Worm (Caenorhabditis elegans) whole organism, L2 larva: ENCODE results near the gene vit-5.

Experiments
- C34F6.9 ChIP-seq: fragments of 150-350 bp; optimal IDR thresholded peaks from 2 replicates; lab custom pipeline; 2014; ENCODE audit warnings: missing biosample characterization, missing genetic modification characterization
- F13H6.1 ChIP-seq: sonication (generic microtip); optimal IDR thresholded peaks from 2 replicates; lab custom pipeline; 2016; ENCODE audit warnings: missing genetic modification characterization, missing compliant biosample characterization
- R02D3.7 ChIP-seq: fragments of 150-350 bp; optimal IDR thresholded peaks from 2 replicates; lab custom pipeline; 2014; ENCODE audit warnings: missing biosample characterization, missing genetic modification characterization
- Y55F3AM.14 ChIP-seq: fragments of 200-800 bp; sonication (Bioruptor generic); optimal IDR thresholded peaks from 2 replicates; lab custom pipeline; 2018; ENCODE audit warnings: mild to moderate bottlenecking, missing genetic modification characterization, missing compliant biosample characterization
- ZK546.5 ChIP-seq: sonication (generic microtip); optimal IDR thresholded peaks from 2 replicates; lab custom pipeline; 2017; ENCODE audit warnings: missing biosample characterization, missing genetic modification characterization
- alr-1 ChIP-seq: fragments of 150-350 bp; optimal IDR thresholded peaks from 2 replicates; lab custom pipeline; 2014; ENCODE audit warnings: missing biosample characterization, missing genetic modification characterization
- aly-2 ChIP-seq: fragments of 150-350 bp; optimal IDR thresholded peaks from 2 replicates; lab custom pipeline; 2014; ENCODE audit warnings: missing biosample characterization, missing genetic modification characterization
- blmp-1 ChIP-seq: sonication (generic microtip); optimal IDR thresholded peaks from 2 replicates; lab custom pipeline; 2017; ENCODE audit warnings: missing genetic modification characterization, mild to moderate bottlenecking, missing compliant biosample characterization, antibody characterized with exemption, moderate library complexity; ENCODE audit not compliant: insufficient read depth
- ceh-16 ChIP-seq: fragments of 150-350 bp; optimal IDR thresholded peaks from 2 replicates; lab custom pipeline; 2014; ENCODE audit warnings: missing biosample characterization, missing genetic modification characterization
- ceh-82 ChIP-seq: fragments of 150-350 bp; optimal IDR thresholded peaks from 2 replicates; lab custom pipeline; 2014; ENCODE audit warnings: missing biosample characterization, missing genetic modification characterization
- dmd-4 ChIP-seq: sonication (generic microtip); optimal IDR thresholded peaks from 2 replicates; lab custom pipeline; 2017; ENCODE audit warnings: missing biosample characterization, missing genetic modification characterization
- egl-27 ChIP-seq: sonication (generic microtip); optimal IDR thresholded peaks from 3 replicates; lab custom pipeline; 2017; ENCODE audit warnings: missing biosample characterization, missing genetic modification reagents, missing genetic modification characterization
- elt-1 ChIP-seq: fragments of 150-350 bp; optimal IDR thresholded peaks from 2 replicates; lab custom pipeline; 2014; ENCODE audit warnings: missing biosample characterization, missing genetic modification characterization
- elt-3 ChIP-seq: sonication (generic microtip); optimal IDR thresholded peaks from 2 replicates; lab custom pipeline; 2017; ENCODE audit warnings: missing biosample characterization, missing genetic modification characterization
- fos-1 ChIP-seq: fragments of 150-350 bp; optimal IDR thresholded peaks from 2 replicates; lab custom pipeline; 2014; ENCODE audit warnings: missing biosample characterization, missing genetic modification characterization
- gmeb-1 ChIP-seq: fragments of 150-350 bp; optimal IDR thresholded peaks from 2 replicates; lab custom pipeline; 2014; ENCODE audit warnings: missing biosample characterization, missing genetic modification characterization
- lin-13 ChIP-seq: fragments of 150-350 bp; optimal IDR thresholded peaks from 2 replicates; lab custom pipeline; 2014; ENCODE audit warnings: missing biosample characterization, missing genetic modification reagents, missing genetic modification characterization
- lsy-2 ChIP-seq, 2 experiments: fragments of 150-350 bp in 1 of 2; sonication (generic microtip) in 1 of 2; optimal IDR thresholded peaks; 2 replicates each; lab custom pipeline; 2014 to 2017; ENCODE audit warnings: missing biosample characterization in 2 of 2, missing genetic modification characterization in 2 of 2
- mdl-1 ChIP-seq, 2 experiments: fragments of 150-350 bp in 1 of 2; sonication (generic microtip) in 1 of 2; optimal IDR thresholded peaks; 2 replicates each; lab custom pipeline; 2017; ENCODE audit warnings: missing biosample characterization in 2 of 2, missing genetic modification characterization in 2 of 2
- nhr-10 ChIP-seq: sonication (generic microtip); optimal IDR thresholded peaks from 2 replicates; lab custom pipeline; 2017; ENCODE audit warnings: missing biosample characterization, missing genetic modification characterization
- nhr-11 ChIP-seq: fragments of 150-350 bp; optimal IDR thresholded peaks from 2 replicates; lab custom pipeline; 2014; ENCODE audit warnings: missing biosample characterization, missing genetic modification characterization
- nhr-129 ChIP-seq: fragments of 150-350 bp; optimal IDR thresholded peaks from 2 replicates; lab custom pipeline; 2014; ENCODE audit warnings: missing biosample characterization, missing genetic modification characterization
- nhr-21 ChIP-seq: fragments of 150-350 bp; optimal IDR thresholded peaks from 2 replicates; lab custom pipeline; 2014; ENCODE audit warnings: missing biosample characterization, missing genetic modification characterization
- nhr-237 ChIP-seq: fragments of 150-350 bp; optimal IDR thresholded peaks from 2 replicates; lab custom pipeline; 2014; ENCODE audit warnings: missing biosample characterization, missing genetic modification characterization
- nhr-25 ChIP-seq: fragments of 150-350 bp; sonication (generic microtip); optimal IDR thresholded peaks from 3 replicates; lab custom pipeline; 2014; ENCODE audit warnings: missing biosample characterization, missing genetic modification characterization
- nhr-6 ChIP-seq: fragments of 150-350 bp; optimal IDR thresholded peaks from 2 replicates; lab custom pipeline; 2014; ENCODE audit warnings: missing biosample characterization, missing genetic modification characterization
- sem-4 ChIP-seq: fragments of 150-350 bp; optimal IDR thresholded peaks from 2 replicates; lab custom pipeline; 2014; ENCODE audit warnings: missing biosample characterization, missing genetic modification reagents, missing genetic modification characterization
- skn-1 ChIP-seq: sonication (generic microtip); optimal IDR thresholded peaks from 2 replicates; lab custom pipeline; 2017; ENCODE audit warnings: missing biosample characterization, missing genetic modification characterization
- snpc-4 ChIP-seq: fragments of 150-350 bp; optimal IDR thresholded peaks from 2 replicates; lab custom pipeline; 2014; ENCODE audit warnings: missing biosample characterization, missing genetic modification characterization
- unc-55 ChIP-seq: fragments of 150-350 bp; sonication (generic microtip); optimal IDR thresholded peaks from 3 replicates; lab custom pipeline; 2014; ENCODE audit warnings: missing biosample characterization, missing genetic modification reagents, missing genetic modification characterization
- ztf-1 ChIP-seq: fragments of 200-800 bp; sonication (Bioruptor generic); conservative IDR thresholded peaks from 2 replicates; pipeline ENCODE4 v1.3.6; 2022; ENCODE audit warnings: missing genetic modification characterization, missing compliant biosample characterization
- ztf-11 ChIP-seq: sonication (generic microtip); optimal IDR thresholded peaks from 2 replicates; lab custom pipeline; 2017; ENCODE audit warnings: missing biosample characterization, missing genetic modification characterization
- ztf-4 ChIP-seq: fragments of 150-350 bp; optimal IDR thresholded peaks from 2 replicates; lab custom pipeline; 2014; ENCODE audit warnings: missing biosample characterization, missing genetic modification characterization

The vit-5 gene

DNA sequence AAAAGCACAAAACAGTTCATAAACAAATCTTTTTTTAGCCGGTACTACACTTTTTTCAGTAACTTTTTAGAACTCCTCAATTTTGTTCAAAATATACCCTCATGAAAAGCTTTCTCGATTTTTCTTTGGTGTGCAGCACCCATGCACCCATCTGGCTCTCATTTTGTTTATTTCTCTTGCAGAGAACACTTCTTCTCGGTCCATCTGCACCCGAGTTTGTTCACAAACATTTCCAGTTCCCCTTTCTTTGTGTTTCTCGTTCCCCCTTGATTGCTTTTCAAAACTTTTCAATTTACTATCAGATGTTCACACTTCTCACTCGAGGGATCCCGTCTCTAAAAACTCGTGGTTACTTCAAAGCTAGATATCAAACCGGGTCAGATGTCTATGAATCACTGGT, 9.7 kb upstream of the vit-5 start, which contains the start of gene slcf-2:
slcf-2 (plus strand) TSS at position 301 of the 400 bp plus-strand sequence.
- TF ChIP-seq C34F6.9 (tag; lab: Kevin White, UChicago), result no peak
- TF ChIP-seq ceh-82 (tag; lab: Kevin White, UChicago), result no peak
- no peak for TF ChIP-seq aly-2 (tag; lab: Kevin White, UChicago)
- no peak for TF ChIP-seq dmd-4 (tag; lab: Kevin White, UChicago)
- TF ChIP-seq egl-27 (tag; lab: Kevin White, UChicago), result no peak

DNA sequence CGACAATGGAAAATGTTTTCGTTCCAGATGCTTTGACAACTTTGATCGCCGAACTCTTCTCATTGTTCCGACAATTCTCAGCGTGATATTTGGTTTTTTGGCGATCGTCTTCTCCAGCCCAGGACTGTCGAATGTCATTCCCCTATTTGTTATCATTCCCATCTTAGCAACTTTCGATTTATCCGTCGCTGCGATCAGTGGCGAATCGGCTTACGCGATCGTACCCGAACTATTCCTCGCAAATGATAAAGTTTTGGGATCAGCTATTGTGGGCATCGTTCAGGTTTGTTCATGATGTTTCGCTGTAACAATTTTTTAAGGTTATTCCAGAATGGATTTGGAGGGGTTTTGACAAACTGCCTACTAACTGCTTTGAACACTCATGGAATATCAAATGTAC, 6.5 kb upstream of the vit-5 start:
- TF ChIP-seq blmp-1 (tag; lab: Kevin White, UChicago) (no peak), elt-1 (tag; lab: Kevin White, UChicago) (peak; percentile 19)

DNA sequence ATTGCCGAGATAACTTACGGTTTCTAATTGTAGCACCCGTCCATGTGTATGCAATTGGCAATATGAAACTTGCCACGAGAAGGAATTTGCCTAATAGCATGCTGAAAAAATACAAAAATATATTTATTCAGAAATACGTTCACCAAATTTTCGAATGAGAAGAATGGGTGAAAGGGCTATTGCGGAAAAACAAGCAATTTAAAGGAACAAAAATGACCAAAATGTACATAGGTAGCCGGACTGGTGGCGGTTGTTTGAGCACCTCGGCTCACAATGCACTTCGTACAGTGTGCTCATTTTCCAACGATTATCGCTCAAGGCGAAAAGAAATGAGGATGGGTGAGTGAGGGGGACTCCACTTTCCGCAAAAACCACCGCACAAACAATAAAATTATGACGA, 3.4 kb upstream of the vit-5 start, which contains the start of gene cht-1:
cht-1 (minus strand) TSS at position 101 of the 400 bp plus-strand sequence.
- TF ChIP-seq Y55F3AM.14 (GFP tag; lab: Kevin White, UChicago) (no peak), nhr-6 (tag; lab: Kevin White, UChicago) (no peak)

DNA sequence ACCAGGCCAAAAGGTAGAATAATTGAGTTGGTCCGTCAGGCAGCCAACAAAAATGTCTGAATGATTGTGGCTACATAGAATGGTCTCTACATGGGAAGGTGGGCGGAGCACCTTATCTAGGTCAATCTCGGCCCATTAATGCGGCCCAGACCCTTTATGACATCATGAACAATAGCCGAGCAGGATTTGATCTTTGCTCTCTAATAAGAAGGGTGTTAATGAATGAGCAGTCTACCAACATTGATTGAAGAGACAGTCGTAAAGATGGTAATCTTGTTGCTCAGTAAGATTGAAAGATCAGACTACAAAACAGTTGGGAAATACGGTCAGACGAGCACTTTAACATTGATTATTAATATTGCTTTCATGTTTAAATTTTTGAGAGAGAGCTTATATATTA, 2.9 kb upstream of the vit-5 start:
- no peak for TF ChIP-seq mdl-1 (tag; optimal IDR thresholded peaks at IDR 0.05; lab: Kevin White, UChicago)
- no peak for TF ChIP-seq ceh-16
- TF ChIP-seq nhr-10 (tag; lab: Kevin White, UChicago), result no peak
- TF ChIP-seq ztf-11 (tag; lab: Kevin White, UChicago), result no peak
- no peak for TF ChIP-seq ztf-4 (tag; lab: Kevin White, UChicago)
- TF ChIP-seq fos-1 (tag; lab: Kevin White, UChicago), result no peak
- no peak for TF ChIP-seq alr-1 (tag; lab: Kevin White, UChicago)
- no peak for TF ChIP-seq skn-1 (tag; lab: Kevin White, UChicago)
- TF ChIP-seq ztf-1 (GFP tag; lab: Robert Waterston, UW), result no peak
- TF ChIP-seq dmd-4 (tag; lab: Kevin White, UChicago), result no peak
- no peak for TF ChIP-seq nhr-237
- no peak for TF ChIP-seq nhr-21 (tag; lab: Kevin White, UChicago)
- TF ChIP-seq, all 48 proteins: peak for 0

DNA sequence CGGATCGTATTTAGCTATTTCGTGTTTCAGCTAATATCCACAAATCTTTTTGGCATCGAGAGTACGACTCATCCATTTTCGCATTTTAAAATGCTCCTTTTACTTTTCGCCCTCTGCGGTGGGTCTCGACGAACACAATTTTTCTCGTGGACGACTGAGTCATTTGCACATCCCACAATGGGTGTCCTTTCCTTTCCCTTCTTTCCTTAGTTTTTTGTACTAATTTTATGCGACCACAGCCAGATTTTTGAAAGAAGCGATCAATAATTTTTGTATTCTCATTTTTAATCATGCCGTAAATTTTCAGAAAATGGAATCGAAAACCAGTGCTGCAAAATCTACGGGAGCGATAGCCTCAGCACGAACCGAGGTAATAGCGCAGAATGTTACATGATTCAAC, 1.6 kb upstream of the vit-5 start, which contains the start of gene C04F6.9:
C04F6.9 (plus strand) TSS at position 301 of the 400 bp plus-strand sequence.
- no peak for TF ChIP-seq ceh-82 (tag; lab: Kevin White, UChicago)
- no peak for TF ChIP-seq C34F6.9 (tag; lab: Kevin White, UChicago)
- no peak for TF ChIP-seq elt-3 (tag; lab: Kevin White, UChicago)
- TF ChIP-seq lsy-2 (tag; optimal IDR thresholded peaks at IDR 0.05; lab: Kevin White, UChicago), result no peak
- TF ChIP-seq elt-1 (tag; lab: Kevin White, UChicago), result no peak
- TF ChIP-seq nhr-10 (tag; lab: Kevin White, UChicago), result no peak
- no peak for TF ChIP-seq nhr-11 (tag; lab: Kevin White, UChicago)
- TF ChIP-seq egl-27 (tag; lab: Kevin White, UChicago), result no peak
- no peak for TF ChIP-seq nhr-25 (tag; lab: Kevin White, UChicago)
- TF ChIP-seq, all 48 proteins: peak for 0

DNA sequence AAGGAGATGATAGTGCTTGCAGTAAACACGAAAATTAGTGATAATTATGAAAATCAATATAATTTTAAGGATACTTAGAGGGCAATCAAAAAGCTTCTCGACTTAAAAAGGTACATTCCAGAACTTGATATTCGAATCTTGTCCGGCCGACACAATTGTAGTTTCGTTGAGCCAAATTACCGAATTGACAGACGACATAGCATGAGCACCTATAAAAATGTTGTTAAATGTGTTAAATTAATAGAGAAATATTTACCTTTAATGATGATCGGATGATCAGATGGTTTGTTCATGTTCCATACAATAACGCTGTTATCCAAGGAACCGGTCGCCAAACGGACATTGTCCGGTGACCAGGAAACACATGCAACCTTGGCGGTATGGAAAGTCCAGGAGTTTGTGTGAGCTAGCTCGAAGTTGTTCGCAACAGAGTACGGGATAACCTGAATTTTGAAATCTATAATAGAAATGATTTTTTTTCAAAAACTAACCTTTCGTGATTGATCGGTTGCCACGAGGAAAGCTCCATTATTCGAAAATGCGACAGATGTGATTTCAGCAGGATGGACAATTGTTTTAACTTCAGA, 5.5 kb downstream of the vit-5 start:
- TF ChIP-seq ZK546.5 (no peak), snpc-4 (tag; lab: Kevin White, UChicago) (no peak), mdl-1 (tag; optimal IDR thresholded peaks at IDR 0.05; lab: Kevin White, UChicago) (no peak)

DNA sequence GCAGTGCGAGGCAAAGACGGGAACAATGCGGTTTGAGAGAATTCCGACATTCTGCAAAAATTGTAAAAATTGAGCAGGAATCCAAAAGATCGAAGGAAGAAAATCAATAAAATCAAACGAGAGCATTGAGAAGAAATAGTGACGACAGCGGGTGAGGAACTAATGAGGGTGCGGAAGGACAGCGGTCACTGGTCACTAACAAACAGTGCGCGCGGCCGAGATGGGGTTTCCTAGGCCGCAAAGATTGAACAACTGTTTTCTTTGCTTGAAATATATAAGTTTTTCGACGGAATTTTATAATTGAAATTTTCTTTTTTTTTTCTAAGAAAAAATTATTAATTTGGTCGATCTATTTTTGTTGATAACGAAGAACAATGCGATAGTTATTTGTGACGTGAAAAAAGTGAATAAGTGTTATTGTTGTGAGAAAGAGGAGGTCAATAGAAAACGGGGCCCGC, 8.3 kb downstream of the vit-5 start, which contains the start of gene unc-78:
unc-78 (minus strand) TSS at position 51 of the 458 bp plus-strand sequence.
- no peak for TF ChIP-seq gmeb-1 (tag; lab: Kevin White, UChicago)
- TF ChIP-seq lin-13 (GFP tag; lab: Kevin White, UChicago), result no peak
- no peak for TF ChIP-seq unc-55 (GFP tag; lab: Kevin White, UChicago)
- no peak for TF ChIP-seq nhr-10 (tag; lab: Kevin White, UChicago)
- TF ChIP-seq nhr-129, result no peak
- peak; percentile 33 for TF ChIP-seq fos-1 (tag; lab: Kevin White, UChicago)
- TF ChIP-seq R02D3.7 (tag; lab: Kevin White, UChicago), result no peak
- peak; percentile 29 for TF ChIP-seq F13H6.1 (tag; lab: Kevin White, UChicago)
- TF ChIP-seq blmp-1 (tag; lab: Kevin White, UChicago), result no peak
- TF ChIP-seq alr-1 (tag; lab: Kevin White, UChicago), result no peak
- TF ChIP-seq sem-4, result no peak
- TF ChIP-seq, all 48 proteins: peak for 2
